Worm (Caenorhabditis elegans) whole organism, L3 larva: ENCODE measurements around the gene F15H10.10.

ENCODE experiments used
- R02D3.7 ChIP-seq: fragments of 150-350 bp; optimal IDR thresholded peaks from 2 replicates; lab custom pipeline; 2014; ENCODE audit warnings: missing biosample characterization, missing genetic modification characterization
- ZK546.5 ChIP-seq: sonication (generic microtip); optimal IDR thresholded peaks from 2 replicates; lab custom pipeline; 2017; ENCODE audit warnings: missing biosample characterization, missing genetic modification characterization
- aly-2 ChIP-seq: fragments of 150-350 bp; optimal IDR thresholded peaks from 2 replicates; lab custom pipeline; 2014; ENCODE audit warnings: missing biosample characterization, missing genetic modification characterization
- ama-1 ChIP-seq: fragments of 150-350 bp; optimal IDR thresholded peaks from 2 replicates; lab custom pipeline; 2018
- ceh-16 ChIP-seq: sonication (generic microtip); optimal IDR thresholded peaks from 2 replicates; lab custom pipeline; 2017; ENCODE audit warnings: missing biosample characterization, missing genetic modification characterization
- ceh-82 ChIP-seq: fragments of 150-350 bp; optimal IDR thresholded peaks from 2 replicates; lab custom pipeline; 2014; ENCODE audit warnings: missing biosample characterization, missing genetic modification characterization
- ceh-9 ChIP-seq: sonication (generic microtip); optimal IDR thresholded peaks from 2 replicates; lab custom pipeline; 2018; ENCODE audit warnings: missing biosample characterization, missing genetic modification characterization
- elt-1 ChIP-seq: fragments of 150-350 bp; optimal IDR thresholded peaks from 2 replicates; lab custom pipeline; 2014; ENCODE audit warnings: missing biosample characterization, missing genetic modification characterization
- elt-2 ChIP-seq: sonication (generic microtip); optimal IDR thresholded peaks from 2 replicates; lab custom pipeline; 2016; ENCODE audit warnings: missing genetic modification reagents, mild to moderate bottlenecking, missing genetic modification characterization, missing compliant biosample characterization
- eor-1 ChIP-seq, 2 experiments: fragments of 150-350 bp; optimal IDR thresholded peaks; 2 replicates each; lab custom pipeline; 2014 to 2018; ENCODE audit warnings: missing biosample characterization in 2 of 2, missing genetic modification characterization in 2 of 2
- fkh-2 ChIP-seq: fragments of 150-350 bp; optimal IDR thresholded peaks from 2 replicates; lab custom pipeline; 2014; ENCODE audit warnings: missing biosample characterization, missing genetic modification reagents, missing genetic modification characterization
- fos-1 ChIP-seq: fragments of 150-350 bp; optimal IDR thresholded peaks from 2 replicates; lab custom pipeline; 2014; ENCODE audit warnings: missing biosample characterization, missing genetic modification characterization
- hmg-11 ChIP-seq: sonication (generic microtip); optimal IDR thresholded peaks from 2 replicates; lab custom pipeline; 2016; ENCODE audit warnings: missing genetic modification characterization, missing compliant biosample characterization
- lin-15B ChIP-seq: fragments of 150-350 bp; optimal IDR thresholded peaks from 2 replicates; lab custom pipeline; 2014; ENCODE audit warnings: missing biosample characterization, missing genetic modification characterization
- lin-39 ChIP-seq: fragments of 150-350 bp; optimal IDR thresholded peaks from 2 replicates; lab custom pipeline; 2018; ENCODE audit warnings: missing biosample characterization, missing genetic modification reagents, missing genetic modification characterization
- lsy-12 ChIP-seq: sonication (generic microtip); optimal IDR thresholded peaks from 2 replicates; lab custom pipeline; 2016; ENCODE audit warnings: mild to moderate bottlenecking, missing genetic modification characterization, missing compliant biosample characterization
- nfya-1 ChIP-seq: sonication (generic microtip); optimal IDR thresholded peaks from 2 replicates; lab custom pipeline; 2017; ENCODE audit warnings: missing genetic modification characterization, mild to moderate bottlenecking, missing compliant biosample characterization, antibody characterized with exemption, moderate library complexity; ENCODE audit not compliant: insufficient read depth
- nhr-11 ChIP-seq: fragments of 150-350 bp; optimal IDR thresholded peaks from 2 replicates; lab custom pipeline; 2014; ENCODE audit warnings: missing biosample characterization, missing genetic modification characterization
- nhr-12 ChIP-seq: fragments of 150-350 bp; optimal IDR thresholded peaks from 2 replicates; lab custom pipeline; 2014; ENCODE audit warnings: missing biosample characterization, missing genetic modification characterization
- nhr-23 ChIP-seq: fragments of 150-350 bp; optimal IDR thresholded peaks from 2 replicates; lab custom pipeline; 2014; ENCODE audit warnings: missing biosample characterization, missing genetic modification reagents, missing genetic modification characterization
- nhr-25 ChIP-seq: sonication (generic microtip); optimal IDR thresholded peaks from 2 replicates; lab custom pipeline; 2017; ENCODE audit warnings: missing biosample characterization, missing genetic modification characterization
- nhr-28 ChIP-seq: fragments of 150-350 bp; optimal IDR thresholded peaks from 2 replicates; lab custom pipeline; 2014; ENCODE audit warnings: missing biosample characterization, missing genetic modification characterization
- nhr-43 ChIP-seq: sonication (generic microtip); optimal IDR thresholded peaks from 2 replicates; lab custom pipeline; 2016; ENCODE audit warnings: mild to moderate bottlenecking, missing genetic modification characterization, missing compliant biosample characterization; ENCODE audit not compliant: poor library complexity, severe bottlenecking
- nhr-67 ChIP-seq: fragments of 150-350 bp; optimal IDR thresholded peaks from 2 replicates; lab custom pipeline; 2014; ENCODE audit warnings: missing biosample characterization, missing genetic modification characterization
- nhr-76 ChIP-seq: fragments of 150-350 bp; sonication (generic microtip); optimal IDR thresholded peaks from 5 replicates; lab custom pipeline; 2014; ENCODE audit warnings: missing biosample characterization, missing genetic modification characterization
- pha-4 ChIP-seq: fragments of 150-350 bp; optimal IDR thresholded peaks from 2 replicates; lab custom pipeline; 2014; ENCODE audit warnings: missing biosample characterization, missing genetic modification reagents, missing genetic modification characterization
- pqm-1 ChIP-seq: fragments of 150-350 bp; optimal IDR thresholded peaks from 2 replicates; lab custom pipeline; 2017; ENCODE audit warnings: missing biosample characterization, missing genetic modification characterization, inconsistent platforms
- sea-2 ChIP-seq: fragments of 150-350 bp; sonication (generic microtip); optimal IDR thresholded peaks from 4 replicates; lab custom pipeline; 2014; ENCODE audit warnings: missing biosample characterization, missing genetic modification reagents, missing genetic modification characterization
- skn-1 ChIP-seq: fragments of 150-350 bp; optimal IDR thresholded peaks from 2 replicates; lab custom pipeline; 2014; ENCODE audit warnings: missing biosample characterization, missing genetic modification characterization
- tbx-2 ChIP-seq: sonication (generic microtip); optimal IDR thresholded peaks from 2 replicates; lab custom pipeline; 2016; ENCODE audit warnings: mild to moderate bottlenecking, missing genetic modification characterization, missing compliant biosample characterization
- unc-39 ChIP-seq: sonication (generic microtip); optimal IDR thresholded peaks from 4 replicates; lab custom pipeline; 2017; ENCODE audit warnings: missing biosample characterization, missing genetic modification characterization
- unc-62 ChIP-seq: fragments of 150-350 bp; sonication (generic microtip); optimal IDR thresholded peaks from 4 replicates; lab custom pipeline; 2014; ENCODE audit warnings: missing biosample characterization, missing genetic modification reagents, missing genetic modification characterization
- ztf-11 ChIP-seq: fragments of 150-350 bp; optimal IDR thresholded peaks from 2 replicates; lab custom pipeline; 2014; ENCODE audit warnings: missing biosample characterization, missing genetic modification characterization
- ztf-4 ChIP-seq: fragments of 150-350 bp; optimal IDR thresholded peaks from 2 replicates; lab custom pipeline; 2014; ENCODE audit warnings: missing biosample characterization, missing genetic modification characterization

The F15H10.10 gene

ce11 chrV:10428608-10429007 is 11.8 kb upstream of the F15H10.10 start, which contains the start of gene tag-314:
TSS of gene tag-314 (minus strand) at chrV:10428708.
- TF ChIP-seq nhr-43 (tag; lab: Kevin White, UChicago) (no peak), ama-1 (lab: Kevin White, UChicago) (no peak), unc-62 (no peak), eor-1 (tag; optimal IDR thresholded peaks at IDR 0.05; lab: Kevin White, UChicago) (no peak), fkh-2 (tag; lab: Kevin White, UChicago) (no peak), nhr-25 (tag; lab: Kevin White, UChicago) (no peak), ztf-11 (tag; lab: Kevin White, UChicago) (no peak), aly-2 (no peak), nhr-28 (tag; lab: Kevin White, UChicago) (no peak)

- TF ChIP-seq pha-4 = no peak
- TF ChIP-seq nfya-1 (tag; lab: Kevin White, UChicago) = no peak
- no peak for TF ChIP-seq nhr-28 (tag; lab: Kevin White, UChicago)
- TF ChIP-seq sea-2 (GFP tag; lab: Kevin White, UChicago) = no peak
- no peak for TF ChIP-seq elt-2
- no peak for TF ChIP-seq ceh-82 (tag; lab: Kevin White, UChicago)
- no peak for TF ChIP-seq lin-39
- no peak for TF ChIP-seq ztf-4 (tag; lab: Kevin White, UChicago)
- no peak for TF ChIP-seq ama-1 (lab: Kevin White, UChicago)
- TF ChIP-seq skn-1 (tag; lab: Kevin White, UChicago) = no peak
- no peak for TF ChIP-seq elt-1 (tag; lab: Kevin White, UChicago)
- TF ChIP-seq hmg-11 (tag; lab: Kevin White, UChicago) = no peak
- no peak for TF ChIP-seq fos-1 (tag; lab: Kevin White, UChicago)
- TF ChIP-seq unc-62 = no peak
- TF ChIP-seq tbx-2 = no peak
- no peak for TF ChIP-seq nhr-11 (tag; lab: Kevin White, UChicago)
- TF ChIP-seq nhr-23 (tag; lab: Kevin White, UChicago) = no peak
Measured at ce11 chrV:10426253-10426652, 9.4 kb upstream of the F15H10.10 start, which contains the start of gene apc-10. TSS of gene apc-10 (minus strand) at chrV:10426353.

DNA sequence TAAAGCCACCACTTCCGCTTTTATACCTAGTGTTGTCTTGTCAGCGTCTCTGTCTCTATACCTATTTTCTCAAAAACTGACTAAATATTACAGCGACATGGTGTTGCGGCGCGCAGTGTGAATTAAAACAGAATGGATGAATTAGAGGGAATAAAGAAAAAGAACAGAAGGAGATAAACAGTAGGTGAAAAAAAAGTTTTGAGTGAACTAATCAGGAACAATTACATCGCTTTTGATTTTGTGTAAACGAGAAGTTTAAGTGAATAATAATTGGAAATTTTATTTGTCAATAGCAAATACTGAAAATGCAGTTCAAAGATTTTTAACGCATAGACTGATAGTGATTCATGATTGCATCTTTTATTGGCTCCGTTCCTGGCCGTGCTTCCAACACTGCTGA is 8.3 kb upstream of the F15H10.10 start, which contains the start of gene col-12:
TSS of gene col-12 (minus strand) at position 101 of the 400 bp plus-strand sequence.
- TF ChIP-seq ztf-4 (tag; lab: Kevin White, UChicago) (no peak), sea-2 (GFP tag; lab: Kevin White, UChicago) (no peak), nfya-1 (tag; lab: Kevin White, UChicago) (no peak), nhr-25 (tag; lab: Kevin White, UChicago) (no peak), nhr-23 (tag; lab: Kevin White, UChicago) (no peak), ZK546.5 (tag; lab: Kevin White, UChicago) (no peak), nhr-12 (tag; lab: Kevin White, UChicago) (no peak), nhr-43 (tag; lab: Kevin White, UChicago) (no peak), pha-4 (no peak)

- TF ChIP-seq nhr-25 (tag; lab: Kevin White, UChicago) = peak; percentile 61
- TF ChIP-seq fkh-2 (tag; lab: Kevin White, UChicago) = no peak
- no peak for TF ChIP-seq sea-2 (GFP tag; lab: Kevin White, UChicago)
- no peak for TF ChIP-seq unc-39 (tag; lab: Kevin White, UChicago)
Measured at ce11 chrV:10423511-10423910, 6.7 kb upstream of the F15H10.10 start.

DNA sequence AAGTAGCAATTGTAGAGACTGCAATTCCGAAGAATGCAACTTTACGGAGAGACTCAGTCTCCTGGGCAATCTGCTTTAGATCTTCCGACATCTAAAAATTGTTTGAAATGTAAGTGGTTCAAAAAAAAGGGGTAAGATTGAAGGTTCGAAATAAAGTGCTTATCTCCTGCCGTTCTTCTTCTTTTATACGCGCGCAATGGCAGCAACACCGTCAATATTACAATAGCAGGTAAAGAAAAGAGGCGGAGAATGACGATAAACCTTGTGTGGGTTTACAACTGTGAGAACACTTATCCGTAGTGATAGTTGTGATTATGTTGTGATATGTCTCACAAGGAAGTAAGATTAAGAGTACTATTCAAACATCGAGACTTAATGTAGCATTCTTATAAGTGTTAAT is 5.0 kb upstream of the F15H10.10 start, which contains the start of gene col-13:
TSS of gene col-13 (minus strand) at position 101 of the 400 bp plus-strand sequence.
- TF ChIP-seq nhr-12 (tag; lab: Kevin White, UChicago) (no peak), pqm-1 (no peak), ceh-82 (tag; lab: Kevin White, UChicago) (no peak), nhr-76 (no peak), tbx-2 (no peak), lsy-12 (tag; lab: Kevin White, UChicago) (no peak), nhr-43 (tag; lab: Kevin White, UChicago) (no peak), nfya-1 (tag; lab: Kevin White, UChicago) (no peak), aly-2 (no peak), nhr-67 (tag; lab: Kevin White, UChicago) (no peak), lin-15B (no peak), fos-1 (tag; lab: Kevin White, UChicago) (no peak), R02D3.7 (no peak), ceh-16 (tag; lab: Kevin White, UChicago) (no peak), ceh-9 (tag; lab: Kevin White, UChicago) (no peak)
